Fruit fly (Drosophila melanogaster) whole organism, prepupa: Measurements from ENCODE around the gene CG31279.

Experiments
- Blimp-1 ChIP-seq: fragments of 200-800 bp; sonication (Bioruptor generic); optimal IDR thresholded peaks from 3 replicates; lab custom pipeline; 2017; ENCODE audit warnings: missing biosample characterization, missing genetic modification characterization, mild to moderate bottlenecking, moderate library complexity, missing genetic modification reagents
- CG10631 ChIP-seq: fragments of 200-800 bp; sonication (Bioruptor generic); optimal IDR thresholded peaks from 2 replicates; lab custom pipeline; 2016; ENCODE audit warnings: missing biosample characterization, missing genetic modification characterization
- CG10669 ChIP-seq: fragments of 200-800 bp; sonication (Bioruptor generic); optimal IDR thresholded peaks from 3 replicates; lab custom pipeline; 2018; ENCODE audit warnings: missing biosample characterization, mild to moderate bottlenecking, missing genetic modification characterization, moderate library complexity
- CG11294 ChIP-seq: fragments of 200-800 bp; sonication (Bioruptor generic); IDR thresholded peaks from 2 replicates; pipeline ENCODE4 v1.3.6; 2022; ENCODE audit warnings: missing biosample characterization, missing genetic modification characterization
- CG11762 ChIP-seq: fragments of 200-800 bp; sonication (Bioruptor generic); optimal IDR thresholded peaks from 3 replicates; lab custom pipeline; 2016; ENCODE audit warnings: missing biosample characterization, missing genetic modification characterization; ENCODE audit not compliant: insufficient read depth
- CG11902 ChIP-seq: fragments of 200-800 bp; sonication (Bioruptor generic); optimal IDR thresholded peaks from 3 replicates; lab custom pipeline; 2016; ENCODE audit warnings: missing biosample characterization, missing genetic modification characterization
- CG15336 ChIP-seq: fragments of 200-800 bp; sonication (Bioruptor generic); IDR thresholded peaks from 2 replicates; pipeline ENCODE4 v1.3.6; 2022; ENCODE audit warnings: missing biosample characterization, missing genetic modification characterization
- CG16779 ChIP-seq: fragments of 200-800 bp; sonication (Bioruptor generic); optimal IDR thresholded peaks from 3 replicates; lab custom pipeline; 2017; ENCODE audit warnings: missing biosample characterization, mild to moderate bottlenecking, missing genetic modification characterization
- CG31627 ChIP-seq: fragments of 200-800 bp; sonication (Bioruptor generic); optimal IDR thresholded peaks from 3 replicates; lab custom pipeline; 2016; ENCODE audit warnings: missing biosample characterization, missing genetic modification characterization
- CG32006 ChIP-seq: fragments of 200-800 bp; sonication (Bioruptor generic); optimal IDR thresholded peaks from 3 replicates; lab custom pipeline; 2017; ENCODE audit warnings: missing biosample characterization, mild to moderate bottlenecking, missing genetic modification characterization
- CG34406 ChIP-seq: fragments of 200-800 bp; sonication (Bioruptor generic); optimal IDR thresholded peaks from 3 replicates; lab custom pipeline; 2016; ENCODE audit warnings: missing biosample characterization, missing genetic modification characterization
- CG4318 ChIP-seq: fragments of 200-800 bp; sonication (Bioruptor generic); optimal IDR thresholded peaks from 3 replicates; lab custom pipeline; 2017; ENCODE audit warnings: missing biosample characterization, mild to moderate bottlenecking, missing genetic modification characterization
- CG6163 ChIP-seq: fragments of 200-800 bp; sonication (Bioruptor generic); IDR thresholded peaks from 3 replicates; pipeline ENCODE4 v1.3.6; 2022; ENCODE audit warnings: missing biosample characterization, missing genetic modification characterization
- CG6276 ChIP-seq: fragments of 200-800 bp; sonication (Bioruptor generic); optimal IDR thresholded peaks from 2 replicates; lab custom pipeline; 2017; ENCODE audit warnings: missing biosample characterization, mild to moderate bottlenecking, missing genetic modification characterization
- CG6792 ChIP-seq: fragments of 200-800 bp; sonication (Bioruptor generic); optimal IDR thresholded peaks from 3 replicates; lab custom pipeline; 2016; ENCODE audit warnings: missing biosample characterization, missing genetic modification characterization
- CG6808 ChIP-seq: fragments of 200-800 bp; sonication (Bioruptor generic); optimal IDR thresholded peaks from 3 replicates; lab custom pipeline; 2017; ENCODE audit warnings: missing biosample characterization, missing genetic modification characterization, mild to moderate bottlenecking, moderate library complexity, missing genetic modification reagents
- CG6854 ChIP-seq: fragments of 200-800 bp; sonication (Bioruptor generic); optimal IDR thresholded peaks from 2 replicates; lab custom pipeline; 2017; ENCODE audit warnings: missing biosample characterization, mild to moderate bottlenecking, missing genetic modification characterization
- CG7368 ChIP-seq: fragments of 200-800 bp; sonication (Bioruptor generic); optimal IDR thresholded peaks from 3 replicates; lab custom pipeline; 2016; ENCODE audit warnings: missing biosample characterization, missing genetic modification characterization
- CG8119 ChIP-seq: fragments of 200-800 bp; sonication (Bioruptor generic); IDR thresholded peaks from 3 replicates; pipeline ENCODE4 v1.3.6; 2022; ENCODE audit warnings: missing biosample characterization, missing genetic modification characterization
- CG8319 ChIP-seq: fragments of 200-800 bp; sonication (Bioruptor generic); optimal IDR thresholded peaks from 3 replicates; lab custom pipeline; 2016; ENCODE audit warnings: missing biosample characterization, missing genetic modification characterization
- CG8632 ChIP-seq: fragments of 200-800 bp; sonication (Bioruptor generic); optimal IDR thresholded peaks from 3 replicates; lab custom pipeline; 2016; ENCODE audit warnings: missing biosample characterization, missing genetic modification characterization
- CG9139 ChIP-seq: fragments of 200-800 bp; sonication (Bioruptor generic); optimal IDR thresholded peaks from 3 replicates; lab custom pipeline; 2017; ENCODE audit warnings: missing biosample characterization, mild to moderate bottlenecking, missing genetic modification characterization
- Eip93F ChIP-seq: fragments of 200-800 bp; sonication (Bioruptor generic); optimal IDR thresholded peaks from 2 replicates; lab custom pipeline; 2016; ENCODE audit warnings: missing biosample characterization, mild to moderate bottlenecking, missing genetic modification characterization
- Ets96B ChIP-seq: fragments of 200-800 bp; optimal IDR thresholded peaks from 2 replicates; lab custom pipeline; 2019; ENCODE audit warnings: missing biosample characterization, mild to moderate bottlenecking, missing genetic modification characterization, moderate library complexity
- Hr38 ChIP-seq: sonication (Bioruptor generic); optimal IDR thresholded peaks from 2 replicates; lab custom pipeline; 2016; ENCODE audit warnings: missing biosample characterization, missing genetic modification characterization
- Hr39 ChIP-seq: fragments of 200-800 bp; sonication (Bioruptor generic); optimal IDR thresholded peaks from 2 replicates; lab custom pipeline; 2016; ENCODE audit warnings: missing biosample characterization, missing genetic modification characterization
- Hr4 ChIP-seq: fragments of 200-800 bp; sonication (Bioruptor generic); optimal IDR thresholded peaks from 3 replicates; lab custom pipeline; 2016; ENCODE audit warnings: missing biosample characterization, missing genetic modification characterization
- Lpt ChIP-seq: fragments of 200-800 bp; sonication (Bioruptor generic); optimal IDR thresholded peaks from 3 replicates; lab custom pipeline; 2016; ENCODE audit warnings: missing biosample characterization, missing genetic modification characterization
- Met ChIP-seq: fragments of 200-800 bp; sonication (Bioruptor generic); optimal IDR thresholded peaks from 3 replicates; lab custom pipeline; 2016; ENCODE audit warnings: missing biosample characterization, missing genetic modification characterization
- Smox ChIP-seq: fragments of 200-800 bp; sonication (Bioruptor generic); optimal IDR thresholded peaks from 3 replicates; lab custom pipeline; 2016; ENCODE audit warnings: missing biosample characterization, missing genetic modification characterization
- Sox14 ChIP-seq: fragments of 200-800 bp; sonication (Bioruptor generic); optimal IDR thresholded peaks from 3 replicates; lab custom pipeline; 2016; ENCODE audit warnings: missing biosample characterization, missing genetic modification characterization
- achi ChIP-seq: fragments of 200-800 bp; sonication (Bioruptor generic); optimal IDR thresholded peaks from 3 replicates; lab custom pipeline; 2016; ENCODE audit warnings: missing biosample characterization, missing genetic modification characterization
- acj6 ChIP-seq: fragments of 200-800 bp; sonication (Bioruptor generic); optimal IDR thresholded peaks from 3 replicates; lab custom pipeline; 2016; ENCODE audit warnings: missing biosample characterization, missing genetic modification characterization
- dac ChIP-seq: fragments of 200-800 bp; sonication (Bioruptor generic); optimal IDR thresholded peaks from 2 replicates; lab custom pipeline; 2017; ENCODE audit warnings: missing biosample characterization, mild to moderate bottlenecking, missing genetic modification characterization
- dsx ChIP-seq: fragments of 200-800 bp; optimal IDR thresholded peaks from 3 replicates; lab custom pipeline; 2019; ENCODE audit warnings: missing biosample characterization, mild to moderate bottlenecking, missing genetic modification characterization, moderate library complexity; ENCODE audit not compliant: poor library complexity, severe bottlenecking
- eg ChIP-seq: fragments of 200-800 bp; sonication (Bioruptor generic); IDR thresholded peaks from 3 replicates; pipeline ENCODE4 v1.3.6; 2022; ENCODE audit warnings: missing biosample characterization, missing genetic modification characterization
- esn ChIP-seq: fragments of 200-800 bp; sonication (Bioruptor generic); optimal IDR thresholded peaks from 2 replicates; lab custom pipeline; 2016; ENCODE audit warnings: missing biosample characterization, mild to moderate bottlenecking, missing genetic modification characterization, moderate library complexity
- fd59A ChIP-seq: fragments of 200-800 bp; sonication (Bioruptor generic); optimal IDR thresholded peaks from 2 replicates; lab custom pipeline; 2017; ENCODE audit warnings: missing biosample characterization, mild to moderate bottlenecking, missing genetic modification characterization, missing genetic modification reagents
- fd85E ChIP-seq: fragments of 200-800 bp; sonication (Bioruptor generic); optimal IDR thresholded peaks from 3 replicates; lab custom pipeline; 2016; ENCODE audit warnings: missing biosample characterization, missing genetic modification characterization
- fkh ChIP-seq: fragments of 200-800 bp; sonication (Bioruptor generic); optimal IDR thresholded peaks from 3 replicates; lab custom pipeline; 2017; ENCODE audit warnings: missing biosample characterization, mild to moderate bottlenecking, missing genetic modification characterization, moderate library complexity
- lz ChIP-seq: fragments of 200-800 bp; sonication (Bioruptor generic); optimal IDR thresholded peaks from 3 replicates; lab custom pipeline; 2016; ENCODE audit warnings: missing biosample characterization, missing genetic modification characterization
- pdm3 ChIP-seq: fragments of 200-800 bp; sonication (Bioruptor generic); optimal IDR thresholded peaks from 3 replicates; lab custom pipeline; 2016; ENCODE audit warnings: missing biosample characterization, missing genetic modification characterization
- spab ChIP-seq: fragments of 200-800 bp; sonication (Bioruptor generic); optimal IDR thresholded peaks from 2 replicates; lab custom pipeline; 2017; ENCODE audit warnings: missing biosample characterization, mild to moderate bottlenecking, missing genetic modification characterization, missing genetic modification reagents
- ss ChIP-seq, 2 experiments: fragments of 200-800 bp; sonication (Bioruptor generic); optimal IDR thresholded peaks; 2 replicates in 1 of 2; 3 replicates in 1 of 2; lab custom pipeline; 2017 to 2018; ENCODE audit warnings: mild to moderate bottlenecking in 2 of 2, missing biosample characterization in 2 of 2, missing genetic modification characterization in 2 of 2, moderate library complexity in 1 of 2
- svp ChIP-seq: fragments of 200-800 bp; sonication (Bioruptor generic); peaks from one replicate; lab custom pipeline; 2016; ENCODE audit warnings: missing biosample characterization, missing genetic modification characterization
- topi ChIP-seq: fragments of 200-800 bp; sonication (Bioruptor generic); optimal IDR thresholded peaks from 3 replicates; lab custom pipeline; 2016; ENCODE audit warnings: missing biosample characterization, missing genetic modification characterization
- vri ChIP-seq: fragments of 200-800 bp; sonication (Bioruptor generic); optimal IDR thresholded peaks from 3 replicates; lab custom pipeline; 2016; ENCODE audit warnings: missing biosample characterization, mild to moderate bottlenecking, missing genetic modification characterization

The CG31279 gene

dm6 chr3R:16448378-16449134, 18.1 kb downstream of the CG31279 start (continued):
- TF ChIP-seq Ets96B (peak; percentile 6), CG6792 (GFP tag; lab: Kevin White, UChicago) (no peak), CG31627 (no peak), CG15336 (GFP tag; lab: Robert Waterston, UW) (peak; percentile 88), CG6808 (GFP tag; lab: Kevin White, UChicago) (peak; percentile 79), CG4318 (no peak), CG8119 (GFP tag; lab: Robert Waterston, UW) (peak; percentile 80), fd59A (GFP tag; lab: Kevin White, UChicago) (no peak), CG6276 (GFP tag; lab: Kevin White, UChicago) (peak; percentile 93), Hr38 (GFP tag; lab: Kevin White, UChicago) (peak; percentile 43), Smox (GFP tag; lab: Kevin White, UChicago) (no peak), Lpt (GFP tag; lab: Kevin White, UChicago) (peak; percentile 61), pdm3 (no peak), CG34406 (GFP tag; lab: Kevin White, UChicago) (no peak), dsx (no peak), CG9139 (GFP tag; lab: Kevin White, UChicago) (no peak), CG10631 (GFP tag; lab: Kevin White, UChicago) (no peak), svp (GFP tag; lab: Kevin White, UChicago) (no peak), esn (GFP tag; lab: Kevin White, UChicago) (no peak), CG32006 (GFP tag; lab: Kevin White, UChicago) (peak; percentile 78), achi (GFP tag; lab: Kevin White, UChicago) (no peak), dac (GFP tag; lab: Kevin White, UChicago) (peak; percentile 35), acj6 (GFP tag; lab: Kevin White, UChicago) (no peak), lz (no peak), fkh (GFP tag; lab: Kevin White, UChicago) (no peak), ss (GFP tag; optimal IDR thresholded peaks at IDR 0.05; lab: Kevin White, UChicago) (peak in 1 of 2 experiments; percentile 86), spab (no peak), Sox14 (no peak), CG8632 (no peak), CG11294 (peak; percentile 79), Eip93F (GFP tag; lab: Kevin White, UChicago) (no peak), CG6163 (peak; percentile 90), Met (GFP tag; lab: Kevin White, UChicago) (no peak), CG7368 (no peak), vri (GFP tag; lab: Kevin White, UChicago) (no peak), CG6854 (GFP tag; lab: Kevin White, UChicago) (no peak), CG11902 (GFP tag; lab: Kevin White, UChicago) (no peak), Hr39 (GFP tag; lab: Kevin White, UChicago) (no peak)
- TF ChIP-seq, all 60 proteins: peak for 20

dm6 chr3R:16449187-16449973, 18.9 kb downstream of the CG31279 start:
- peak; percentile 93 for TF ChIP-seq CG8119 (GFP tag; lab: Robert Waterston, UW)
- peak; percentile 99 for TF ChIP-seq CG6163
- TF ChIP-seq Hr4 (GFP tag; lab: Kevin White, UChicago): peak; percentile 99
- peak; percentile 94 for TF ChIP-seq CG16779 (tag; lab: Kevin White, UChicago)
- peak; percentile 92 for TF ChIP-seq topi (GFP tag; lab: Kevin White, UChicago)
- peak; percentile 95 for TF ChIP-seq CG8319 (GFP tag; lab: Kevin White, UChicago)
- TF ChIP-seq Blimp-1 (GFP tag; lab: Kevin White, UChicago): peak; percentile 37
- peak; percentile 98 for TF ChIP-seq dsx
- peak; percentile 99 for TF ChIP-seq Ets96B
- peak; percentile 99 for TF ChIP-seq Sox14
- TF ChIP-seq CG10669 (GFP tag; lab: Kevin White, UChicago): peak; percentile 99
- peak; percentile 99 for TF ChIP-seq CG32006 (GFP tag; lab: Kevin White, UChicago)
- peak; percentile 97 for TF ChIP-seq CG7368
- TF ChIP-seq Hr38 (GFP tag; lab: Kevin White, UChicago): peak; percentile 92
- TF ChIP-seq achi (GFP tag; lab: Kevin White, UChicago): peak; percentile 97
- peak; percentile 93 for TF ChIP-seq CG11762 (GFP tag; lab: Kevin White, UChicago)
- TF ChIP-seq pdm3: peak; percentile 99
- TF ChIP-seq CG15336 (GFP tag; lab: Robert Waterston, UW): peak; percentile 96
- TF ChIP-seq fd85E (GFP tag; lab: Kevin White, UChicago): peak; percentile 76
- peak; percentile 92 for TF ChIP-seq CG31627
- TF ChIP-seq eg (GFP tag; lab: Robert Waterston, UW): peak; percentile 99
